Fruit fly (Drosophila melanogaster) whole organism, adult: ENCODE measurements around the gene klar.
A peak's percentile ranks its signal among the peaks of the same experiment; 100 is the strongest.

Experiments used
- CG14711 ChIP-seq: fragments of 200-800 bp; sonication (Bioruptor generic); optimal IDR thresholded peaks from 2 replicates; lab custom pipeline; 2018; ENCODE audit warnings: missing biosample characterization, mild to moderate bottlenecking, missing genetic modification characterization, moderate library complexity
- CG7045 ChIP-seq: fragments of 200-800 bp; sonication (Bioruptor generic); optimal IDR thresholded peaks from 2 replicates; lab custom pipeline; 2017; ENCODE audit warnings: missing biosample characterization, mild to moderate bottlenecking, missing genetic modification characterization
- CG7101 ChIP-seq: fragments of 200-800 bp; sonication (Bioruptor generic); optimal IDR thresholded peaks from 2 replicates; lab custom pipeline; 2018; ENCODE audit warnings: missing biosample characterization, mild to moderate bottlenecking, missing genetic modification characterization, moderate library complexity
- kay ChIP-seq: fragments of 200-800 bp; sonication (Bioruptor generic); peaks from one replicate; lab custom pipeline; 2016; ENCODE audit warnings: missing biosample characterization, missing genetic modification characterization, borderline replicate concordance

- TF ChIP-seq CG14711 (tag; lab: Kevin White, UChicago) (peak; percentile 28), CG7101 (tag; lab: Kevin White, UChicago) (peak; percentile 66), CG7045 (peak; percentile 40), kay (GFP tag; lab: Kevin White, UChicago) (no peak)
These were observed 49.2 kb upstream of the klar start for dm6 chr3L:589290-590281.
